Fruit fly (Drosophila melanogaster) whole organism, prepupa: ENCODE measurements around the gene CG14315.

Experiments used
- CG11294 ChIP-seq: fragments of 200-800 bp; sonication (Bioruptor generic); IDR thresholded peaks from 2 replicates; pipeline ENCODE4 v1.3.6; 2022; ENCODE audit warnings: missing biosample characterization, missing genetic modification characterization
- CG11902 ChIP-seq: fragments of 200-800 bp; sonication (Bioruptor generic); optimal IDR thresholded peaks from 3 replicates; lab custom pipeline; 2016; ENCODE audit warnings: missing biosample characterization, missing genetic modification characterization
- CG15336 ChIP-seq: fragments of 200-800 bp; sonication (Bioruptor generic); IDR thresholded peaks from 2 replicates; pipeline ENCODE4 v1.3.6; 2022; ENCODE audit warnings: missing biosample characterization, missing genetic modification characterization
- CG16779 ChIP-seq: fragments of 200-800 bp; sonication (Bioruptor generic); optimal IDR thresholded peaks from 3 replicates; lab custom pipeline; 2017; ENCODE audit warnings: missing biosample characterization, mild to moderate bottlenecking, missing genetic modification characterization
- CG3032 ChIP-seq: fragments of 200-800 bp; optimal IDR thresholded peaks from 2 replicates; lab custom pipeline; 2019; ENCODE audit warnings: missing biosample characterization, mild to moderate bottlenecking, missing genetic modification characterization, moderate library complexity
- CG31627 ChIP-seq: fragments of 200-800 bp; sonication (Bioruptor generic); optimal IDR thresholded peaks from 3 replicates; lab custom pipeline; 2016; ENCODE audit warnings: missing biosample characterization, missing genetic modification characterization
- CG32006 ChIP-seq: fragments of 200-800 bp; sonication (Bioruptor generic); optimal IDR thresholded peaks from 3 replicates; lab custom pipeline; 2017; ENCODE audit warnings: missing biosample characterization, mild to moderate bottlenecking, missing genetic modification characterization
- CG34406 ChIP-seq: fragments of 200-800 bp; sonication (Bioruptor generic); optimal IDR thresholded peaks from 3 replicates; lab custom pipeline; 2016; ENCODE audit warnings: missing biosample characterization, missing genetic modification characterization
- CG3919 ChIP-seq: fragments of 200-800 bp; sonication (Bioruptor generic); optimal IDR thresholded peaks from 3 replicates; lab custom pipeline; 2016; ENCODE audit warnings: missing biosample characterization, missing genetic modification characterization
- CG4318 ChIP-seq: fragments of 200-800 bp; sonication (Bioruptor generic); optimal IDR thresholded peaks from 3 replicates; lab custom pipeline; 2017; ENCODE audit warnings: missing biosample characterization, mild to moderate bottlenecking, missing genetic modification characterization
- CG6163 ChIP-seq: fragments of 200-800 bp; sonication (Bioruptor generic); IDR thresholded peaks from 3 replicates; pipeline ENCODE4 v1.3.6; 2022; ENCODE audit warnings: missing biosample characterization, missing genetic modification characterization
- CG6808 ChIP-seq: fragments of 200-800 bp; sonication (Bioruptor generic); optimal IDR thresholded peaks from 3 replicates; lab custom pipeline; 2017; ENCODE audit warnings: missing biosample characterization, missing genetic modification characterization, mild to moderate bottlenecking, moderate library complexity, missing genetic modification reagents
- CG6854 ChIP-seq: fragments of 200-800 bp; sonication (Bioruptor generic); optimal IDR thresholded peaks from 2 replicates; lab custom pipeline; 2017; ENCODE audit warnings: missing biosample characterization, mild to moderate bottlenecking, missing genetic modification characterization
- CG8119 ChIP-seq: fragments of 200-800 bp; sonication (Bioruptor generic); IDR thresholded peaks from 3 replicates; pipeline ENCODE4 v1.3.6; 2022; ENCODE audit warnings: missing biosample characterization, missing genetic modification characterization
- CG8319 ChIP-seq: fragments of 200-800 bp; sonication (Bioruptor generic); optimal IDR thresholded peaks from 3 replicates; lab custom pipeline; 2016; ENCODE audit warnings: missing biosample characterization, missing genetic modification characterization
- CG8632 ChIP-seq: fragments of 200-800 bp; sonication (Bioruptor generic); optimal IDR thresholded peaks from 3 replicates; lab custom pipeline; 2016; ENCODE audit warnings: missing biosample characterization, missing genetic modification characterization
- Eip75B ChIP-seq: fragments of 200-800 bp; sonication (Bioruptor generic); optimal IDR thresholded peaks from 3 replicates; lab custom pipeline; 2016; ENCODE audit warnings: missing biosample characterization, missing genetic modification characterization
- Eip78C ChIP-seq: fragments of 200-800 bp; sonication (Bioruptor generic); peaks from one replicate; lab custom pipeline; 2016; ENCODE audit warnings: missing biosample characterization, missing genetic modification characterization
- Ets96B ChIP-seq: fragments of 200-800 bp; optimal IDR thresholded peaks from 2 replicates; lab custom pipeline; 2019; ENCODE audit warnings: missing biosample characterization, mild to moderate bottlenecking, missing genetic modification characterization, moderate library complexity
- Gug ChIP-seq: fragments of 200-800 bp; sonication (Bioruptor generic); IDR thresholded peaks from 2 replicates; pipeline ENCODE4 v1.3.6; 2022; ENCODE audit warnings: missing biosample characterization, missing genetic modification characterization
- Hr39 ChIP-seq: fragments of 200-800 bp; sonication (Bioruptor generic); optimal IDR thresholded peaks from 2 replicates; lab custom pipeline; 2016; ENCODE audit warnings: missing biosample characterization, missing genetic modification characterization
- Met ChIP-seq: fragments of 200-800 bp; sonication (Bioruptor generic); optimal IDR thresholded peaks from 3 replicates; lab custom pipeline; 2016; ENCODE audit warnings: missing biosample characterization, missing genetic modification characterization
- OdsH ChIP-seq: fragments of 200-800 bp; sonication (Bioruptor generic); optimal IDR thresholded peaks from 3 replicates; lab custom pipeline; 2016; ENCODE audit warnings: missing biosample characterization, missing genetic modification characterization
- Smox ChIP-seq: fragments of 200-800 bp; sonication (Bioruptor generic); optimal IDR thresholded peaks from 3 replicates; lab custom pipeline; 2016; ENCODE audit warnings: missing biosample characterization, missing genetic modification characterization
- Sox14 ChIP-seq: fragments of 200-800 bp; sonication (Bioruptor generic); optimal IDR thresholded peaks from 3 replicates; lab custom pipeline; 2016; ENCODE audit warnings: missing biosample characterization, missing genetic modification characterization
- Sox15 ChIP-seq: fragments of 200-800 bp; sonication (Bioruptor generic); optimal IDR thresholded peaks from 3 replicates; lab custom pipeline; 2016; ENCODE audit warnings: missing biosample characterization, missing genetic modification characterization
- achi ChIP-seq: fragments of 200-800 bp; sonication (Bioruptor generic); optimal IDR thresholded peaks from 3 replicates; lab custom pipeline; 2016; ENCODE audit warnings: missing biosample characterization, missing genetic modification characterization
- acj6 ChIP-seq: fragments of 200-800 bp; sonication (Bioruptor generic); optimal IDR thresholded peaks from 3 replicates; lab custom pipeline; 2016; ENCODE audit warnings: missing biosample characterization, missing genetic modification characterization
- cyc ChIP-seq: fragments of 200-800 bp; sonication (Bioruptor generic); optimal IDR thresholded peaks from 3 replicates; lab custom pipeline; 2016; ENCODE audit warnings: missing biosample characterization, missing genetic modification characterization
- dac ChIP-seq: fragments of 200-800 bp; sonication (Bioruptor generic); optimal IDR thresholded peaks from 2 replicates; lab custom pipeline; 2017; ENCODE audit warnings: missing biosample characterization, mild to moderate bottlenecking, missing genetic modification characterization
- dsx ChIP-seq: fragments of 200-800 bp; optimal IDR thresholded peaks from 3 replicates; lab custom pipeline; 2019; ENCODE audit warnings: missing biosample characterization, mild to moderate bottlenecking, missing genetic modification characterization, moderate library complexity; ENCODE audit not compliant: poor library complexity, severe bottlenecking
- esn ChIP-seq: fragments of 200-800 bp; sonication (Bioruptor generic); optimal IDR thresholded peaks from 2 replicates; lab custom pipeline; 2016; ENCODE audit warnings: missing biosample characterization, mild to moderate bottlenecking, missing genetic modification characterization, moderate library complexity
- fd59A ChIP-seq: fragments of 200-800 bp; sonication (Bioruptor generic); optimal IDR thresholded peaks from 2 replicates; lab custom pipeline; 2017; ENCODE audit warnings: missing biosample characterization, mild to moderate bottlenecking, missing genetic modification characterization, missing genetic modification reagents
- fd85E ChIP-seq: fragments of 200-800 bp; sonication (Bioruptor generic); optimal IDR thresholded peaks from 3 replicates; lab custom pipeline; 2016; ENCODE audit warnings: missing biosample characterization, missing genetic modification characterization
- fkh ChIP-seq: fragments of 200-800 bp; sonication (Bioruptor generic); optimal IDR thresholded peaks from 3 replicates; lab custom pipeline; 2017; ENCODE audit warnings: missing biosample characterization, mild to moderate bottlenecking, missing genetic modification characterization, moderate library complexity
- net ChIP-seq: fragments of 200-800 bp; sonication (Bioruptor generic); optimal IDR thresholded peaks from 3 replicates; lab custom pipeline; 2016; ENCODE audit warnings: missing biosample characterization, missing genetic modification characterization
- pdm3 ChIP-seq: fragments of 200-800 bp; sonication (Bioruptor generic); optimal IDR thresholded peaks from 3 replicates; lab custom pipeline; 2016; ENCODE audit warnings: missing biosample characterization, missing genetic modification characterization
- salr ChIP-seq, 2 experiments: fragments of 200-800 bp; sonication (Bioruptor generic); optimal IDR thresholded peaks; 3 replicates each; lab custom pipeline; 2016 to 2018; ENCODE audit warnings: missing biosample characterization in 2 of 2, missing genetic modification characterization in 2 of 2, mild to moderate bottlenecking in 1 of 2
- spab ChIP-seq: fragments of 200-800 bp; sonication (Bioruptor generic); optimal IDR thresholded peaks from 2 replicates; lab custom pipeline; 2017; ENCODE audit warnings: missing biosample characterization, mild to moderate bottlenecking, missing genetic modification characterization, missing genetic modification reagents
- ss ChIP-seq, 2 experiments: fragments of 200-800 bp; sonication (Bioruptor generic); optimal IDR thresholded peaks; 2 replicates in 1 of 2; 3 replicates in 1 of 2; lab custom pipeline; 2017 to 2018; ENCODE audit warnings: mild to moderate bottlenecking in 2 of 2, missing biosample characterization in 2 of 2, missing genetic modification characterization in 2 of 2, moderate library complexity in 1 of 2
- svp ChIP-seq: fragments of 200-800 bp; sonication (Bioruptor generic); peaks from one replicate; lab custom pipeline; 2016; ENCODE audit warnings: missing biosample characterization, missing genetic modification characterization
- topi ChIP-seq: fragments of 200-800 bp; sonication (Bioruptor generic); optimal IDR thresholded peaks from 3 replicates; lab custom pipeline; 2016; ENCODE audit warnings: missing biosample characterization, missing genetic modification characterization
- vri ChIP-seq: fragments of 200-800 bp; sonication (Bioruptor generic); optimal IDR thresholded peaks from 3 replicates; lab custom pipeline; 2016; ENCODE audit warnings: missing biosample characterization, mild to moderate bottlenecking, missing genetic modification characterization

Gene CG14315

dm6 chr3R:18125023-18125630 lies 33.4 kb upstream of the CG14315 start (continued):
- TF ChIP-seq Sox14 (peak; percentile 85), CG16779 (tag; lab: Kevin White, UChicago) (peak; percentile 47), fkh (GFP tag; lab: Kevin White, UChicago) (no peak), CG3919 (GFP tag; lab: Kevin White, UChicago) (peak; percentile 86), acj6 (GFP tag; lab: Kevin White, UChicago) (peak; percentile 82), CG32006 (peak; percentile 77), pdm3 (GFP tag; lab: Kevin White, UChicago) (peak; percentile 80), salr (GFP tag; optimal IDR thresholded peaks at IDR 0.05; lab: Kevin White, UChicago) (peak; percentile 54 to 73), dsx (GFP tag; lab: Kevin White, UChicago) (peak; percentile 90), ss (GFP tag; optimal IDR thresholded peaks at IDR 0.05; lab: Kevin White, UChicago) (peak; percentile 76 to 94), CG11294 (GFP tag; lab: Robert Waterston, UW) (peak; percentile 83), CG34406 (peak; percentile 73), CG3032 (peak; percentile 91), topi (GFP tag; lab: Kevin White, UChicago) (peak; percentile 85), CG6854 (GFP tag; lab: Kevin White, UChicago) (no peak), vri (peak; percentile 52), OdsH (GFP tag; lab: Kevin White, UChicago) (peak; percentile 86), Eip78C (GFP tag; lab: Kevin White, UChicago) (peak; percentile 97), Met (GFP tag; lab: Kevin White, UChicago) (peak; percentile 83), cyc (GFP tag; lab: Kevin White, UChicago) (peak; percentile 90), CG4318 (GFP tag; lab: Kevin White, UChicago) (peak; percentile 64), Hr39 (peak; percentile 87), net (peak; percentile 64), Eip75B (GFP tag; lab: Kevin White, UChicago) (peak; percentile 82), Gug (GFP tag; lab: Robert Waterston, UW) (peak; percentile 85)
- TF ChIP-seq, all 60 proteins: peak for 57

- TF ChIP-seq fd59A (GFP tag; lab: Kevin White, UChicago) (no peak), CG32006 (no peak), CG3919 (GFP tag; lab: Kevin White, UChicago) (no peak), CG8319 (no peak), CG8119 (no peak), fkh (GFP tag; lab: Kevin White, UChicago) (no peak), dac (GFP tag; lab: Kevin White, UChicago) (no peak), Ets96B (tag; lab: Kevin White, UChicago) (no peak), Sox15 (GFP tag; lab: Kevin White, UChicago) (no peak), OdsH (GFP tag; lab: Kevin White, UChicago) (no peak)
These were observed 27.8 kb upstream of the CG14315 start for dm6 chr3R:18130720-18131119.

dm6 chr3R:18144853-18145252 lies 13.6 kb upstream of the CG14315 start:
- no peak for TF ChIP-seq esn (GFP tag; lab: Kevin White, UChicago)
- TF ChIP-seq CG11902 (GFP tag; lab: Kevin White, UChicago): no peak
- no peak for TF ChIP-seq Hr39
- TF ChIP-seq CG31627 (GFP tag; lab: Kevin White, UChicago): no peak
- TF ChIP-seq CG6854 (GFP tag; lab: Kevin White, UChicago): no peak
- TF ChIP-seq svp (GFP tag; lab: Kevin White, UChicago): peak; percentile 35

dm6 chr3R:18146629-18147028 lies 11.9 kb upstream of the CG14315 start:
- TF ChIP-seq fd85E (GFP tag; lab: Kevin White, UChicago) (no peak), dsx (GFP tag; lab: Kevin White, UChicago) (peak; percentile 46), Eip78C (GFP tag; lab: Kevin White, UChicago) (peak; percentile 54), topi (GFP tag; lab: Kevin White, UChicago) (no peak), Ets96B (tag; lab: Kevin White, UChicago) (peak; percentile 43), esn (GFP tag; lab: Kevin White, UChicago) (no peak), CG8319 (no peak), Smox (GFP tag; lab: Kevin White, UChicago) (no peak), salr (GFP tag; optimal IDR thresholded peaks at IDR 0.05; lab: Kevin White, UChicago) (no peak), fd59A (GFP tag; lab: Kevin White, UChicago) (peak; percentile 1), CG8632 (GFP tag; lab: Kevin White, UChicago) (peak; percentile 1), fkh (GFP tag; lab: Kevin White, UChicago) (no peak), Sox14 (no peak), pdm3 (GFP tag; lab: Kevin White, UChicago) (no peak), achi (GFP tag; lab: Kevin White, UChicago) (no peak), CG6163 (peak; percentile 82), CG15336 (GFP tag; lab: Robert Waterston, UW) (peak; percentile 40; the same call in 1 of the 2 replicates), CG11902 (GFP tag; lab: Kevin White, UChicago) (no peak), acj6 (GFP tag; lab: Kevin White, UChicago) (no peak), CG4318 (GFP tag; lab: Kevin White, UChicago) (no peak), CG6808 (peak; percentile 72), spab (GFP tag; lab: Kevin White, UChicago) (peak; percentile 67)
